Worm (Caenorhabditis elegans): ENCODE results near the gene ZK512.7.

ZK512.7 gene

ce11 chrIII:9091392-9092291, 46.9 kb downstream of the ZK512.7 start, which contains the start of gene glp-1:
TSS of gene glp-1 (plus strand) at chrIII:9092241.
- TF ChIP-seq lin-15B (tag; optimal IDR thresholded peaks at IDR 0.05), result no peak
- peak; percentile 68 for TF ChIP-seq egl-5 (tag; optimal IDR thresholded peaks at IDR 0.05)
- no peak for TF ChIP-seq lin-39 (tag; optimal IDR thresholded peaks at IDR 0.05)

- TF ChIP-seq jun-1 (tag; optimal IDR thresholded peaks at IDR 0.05) (no peak), lin-15B (tag; optimal IDR thresholded peaks at IDR 0.05) (peak; percentile 45)
These were observed 49.1 kb downstream of the ZK512.7 start, which contains the start of the genes mccc-2 and mrpl-44 for ce11 chrIII:9089325-9089823. TSS of gene mccc-2 (minus strand) at chrIII:9089375. TSS of gene mrpl-44 (minus strand) at chrIII:9089375.

All from whole organism, L3 larva.